Worm (Caenorhabditis elegans) whole organism, early embryonic: ENCODE data around the gene act-5.

ENCODE experiments used
- B0310.2 ChIP-seq: sonication (generic microtip); optimal IDR thresholded peaks from 2 replicates; lab custom pipeline; 2016; ENCODE audit warnings: mild to moderate bottlenecking, missing genetic modification characterization, missing compliant biosample characterization
- F13C5.2 ChIP-seq: sonication (generic microtip); optimal IDR thresholded peaks from 2 replicates; lab custom pipeline; 2017; ENCODE audit warnings: mild to moderate bottlenecking, missing genetic modification characterization, inconsistent platforms, missing compliant biosample characterization
- aly-1 ChIP-seq: sonication (generic microtip); optimal IDR thresholded peaks from 2 replicates; lab custom pipeline; 2016; ENCODE audit warnings: missing genetic modification characterization, missing compliant biosample characterization
- ama-1 ChIP-seq: fragments of 150-350 bp; optimal IDR thresholded peaks from 2 replicates; lab custom pipeline; 2014
- ceh-13 ChIP-seq: fragments of 200-800 bp; sonication (Bioruptor generic); optimal IDR thresholded peaks from 2 replicates; lab custom pipeline; 2018; ENCODE audit warnings: mild to moderate bottlenecking, missing genetic modification characterization, missing compliant biosample characterization
- flt-1 ChIP-seq: fragments of 200-800 bp; sonication (Bioruptor generic); IDR thresholded peaks from 2 replicates; pipeline ENCODE4 v1.3.6; 2022; ENCODE audit warnings: missing genetic modification characterization, missing compliant biosample characterization
- hmbx-1 ChIP-seq: sonication (generic microtip); optimal IDR thresholded peaks from 2 replicates; lab custom pipeline; 2016; ENCODE audit warnings: mild to moderate bottlenecking, missing genetic modification characterization, missing compliant biosample characterization
- hmg-4 ChIP-seq: fragments of 200-800 bp; sonication (Bioruptor generic); optimal IDR thresholded peaks from 2 replicates; lab custom pipeline; 2018; ENCODE audit warnings: mild to moderate bottlenecking, missing genetic modification characterization, missing compliant biosample characterization
- hnd-1 ChIP-seq: sonication (generic microtip); optimal IDR thresholded peaks from 2 replicates; lab custom pipeline; 2016; ENCODE audit warnings: missing genetic modification characterization, missing compliant biosample characterization
- pes-1 ChIP-seq: fragments of 200-800 bp; sonication (Bioruptor generic); IDR thresholded peaks from 2 replicates; pipeline ENCODE4 v1.3.6; 2022; ENCODE audit warnings: missing genetic modification reagents, missing genetic modification characterization, missing compliant biosample characterization
- scrt-1 ChIP-seq: fragments of 200-800 bp; sonication (Bioruptor generic); IDR thresholded peaks from 2 replicates; pipeline ENCODE4 v1.3.6; 2022; ENCODE audit warnings: missing genetic modification characterization, missing compliant biosample characterization
- sea-1 ChIP-seq: fragments of 200-800 bp; sonication (Bioruptor generic); conservative IDR thresholded peaks from 2 replicates; pipeline ENCODE4 v1.3.6; 2022; ENCODE audit warnings: missing genetic modification characterization, missing compliant biosample characterization
- tbx-11 ChIP-seq: fragments of 200-800 bp; sonication (Bioruptor generic); IDR thresholded peaks from 2 replicates; pipeline ENCODE4 v1.3.6; 2022; ENCODE audit warnings: missing genetic modification characterization, missing compliant biosample characterization
- tra-4 ChIP-seq: sonication (generic microtip); optimal IDR thresholded peaks from 2 replicates; lab custom pipeline; 2017; ENCODE audit warnings: missing genetic modification characterization, missing compliant biosample characterization

DNA sequence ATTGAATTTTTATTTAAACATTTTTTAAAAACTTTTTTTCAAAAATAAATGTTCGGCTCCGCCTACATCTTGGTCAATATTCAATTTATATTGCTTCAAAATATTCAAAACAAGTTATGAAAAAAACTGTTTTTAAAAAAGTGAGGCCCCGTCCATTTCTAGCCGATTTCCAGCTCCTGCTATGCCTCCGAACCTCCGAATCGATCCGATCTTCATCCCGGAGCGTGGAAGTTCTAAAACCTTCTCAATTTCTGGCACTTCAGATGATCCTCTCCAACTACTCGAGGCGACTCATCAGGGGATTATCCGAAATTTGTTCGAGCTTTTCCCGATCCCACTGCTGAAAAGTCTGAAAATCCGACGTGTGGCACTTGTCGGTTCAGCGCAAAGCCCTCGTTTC is 8.3 kb upstream of the act-5 start:
- TF ChIP-seq ama-1 (no peak), hmg-4 (GFP tag; lab: Kevin White, UChicago) (no peak), ceh-13 (no peak), pes-1 (no peak), tra-4 (no peak), scrt-1 (no peak), flt-1 (GFP tag; lab: Robert Waterston, UW) (no peak), aly-1 (tag; lab: Kevin White, UChicago) (no peak), B0310.2 (tag; lab: Kevin White, UChicago) (no peak), sea-1 (no peak), hnd-1 (no peak), tbx-11 (GFP tag; lab: Robert Waterston, UW) (no peak), F13C5.2 (tag; lab: Kevin White, UChicago) (no peak), hmbx-1 (tag; lab: Kevin White, UChicago) (no peak)
